Fruit fly (Drosophila melanogaster) S2 (cell line): Measurements from ENCODE around the gene PolZ2.

Experiments used
- CG8478 ChIP-seq: fragments of >200 bp; optimal IDR thresholded peaks from 2 replicates; lab custom pipeline; 2018
- CTCF ChIP-seq, 2 experiments: fragments of >200 bp; optimal IDR thresholded peaks; 2 replicates each; lab custom pipeline; 2018

dm6 chr3R:5617923-5618623 lies 29.4 kb downstream of the PolZ2 start:
- TF ChIP-seq CG8478 (lab: Kevin White, UChicago), result no peak
- no peak for TF ChIP-seq CTCF (optimal IDR thresholded peaks at IDR 0.05; lab: Kevin White, UChicago)
